Worm (Caenorhabditis elegans): ENCODE results near the gene dop-5.

dop-5 gene

DNA sequence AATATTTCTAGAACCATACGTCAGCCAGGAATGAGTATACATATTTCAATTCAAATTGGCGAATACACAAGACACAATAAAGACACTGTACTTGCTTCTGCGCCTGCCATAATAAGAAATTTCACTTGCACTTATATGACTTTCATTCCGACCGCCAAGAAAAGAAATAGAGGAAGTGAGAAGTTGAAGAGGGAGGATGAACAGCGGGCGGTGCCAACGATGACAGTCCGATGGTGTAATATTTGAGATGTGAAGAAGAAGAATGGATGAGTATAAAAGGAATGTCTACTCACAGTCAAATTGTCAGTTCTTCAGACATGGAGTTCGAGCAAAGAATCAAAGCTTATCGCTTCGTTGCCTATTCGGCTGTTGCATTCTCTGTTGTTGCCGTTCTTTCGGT lies 19.0 kb upstream of the dop-5 start, which contains the start of gene col-154:
Gene col-154 (plus strand): TSS at position 301 of the 400 bp plus-strand sequence.
- TF ChIP-seq nfya-1 (tag; optimal IDR thresholded peaks at IDR 0.05; ENCODE audit: borderline replicate concordance, insufficient read depth) (no peak), K11D2.4 (GFP tag; IDR thresholded peaks at IDR 0.05) (no peak), ekl-4 (GFP tag; IDR thresholded peaks at IDR 0.05) (no peak), somi-1 (GFP tag; optimal IDR thresholded peaks at IDR 0.05) (no peak), C06A6.2 (GFP tag; conservative IDR thresholded peaks at IDR 0.05) (no peak), ccch-3 (GFP tag; optimal IDR thresholded peaks at IDR 0.05) (no peak), rcor-1 (GFP tag; IDR thresholded peaks at IDR 0.05) (no peak), F49E8.2 (tag; optimal IDR thresholded peaks at IDR 0.05; ENCODE audit: insufficient read depth) (no peak), ztf-3 (GFP tag; optimal IDR thresholded peaks at IDR 0.05) (no peak)

ce11 chrV:11383032-11383431 lies 17.0 kb upstream of the dop-5 start, which contains the start of gene F55C10.5:
TSS of gene F55C10.5 (plus strand) at chrV:11383105.
- TF ChIP-seq lin-54 (GFP tag; optimal IDR thresholded peaks at IDR 0.05) (no peak), xnd-1 (tag; optimal IDR thresholded peaks at IDR 0.05) (no peak), F39B2.1 (GFP tag; IDR thresholded peaks at IDR 0.05) (no peak), lag-1 (GFP tag; IDR thresholded peaks at IDR 0.05) (no peak), nhr-120 (GFP tag; IDR thresholded peaks at IDR 0.05) (no peak), attf-3 (GFP tag; conservative IDR thresholded peaks at IDR 0.05) (no peak), hrde-1 (tag; optimal IDR thresholded peaks at IDR 0.05; ENCODE audit: borderline replicate concordance) (no peak), B0261.1 (tag; optimal IDR thresholded peaks at IDR 0.05) (no peak), nfya-2 (GFP tag; IDR thresholded peaks at IDR 0.05) (no peak), T26A5.8 (tag; optimal IDR thresholded peaks at IDR 0.05) (no peak)

- TF ChIP-seq F39B2.1 (GFP tag; IDR thresholded peaks at IDR 0.05) (no peak), nhr-27 (tag; optimal IDR thresholded peaks at IDR 0.05) (no peak), aptf-3 (GFP tag; IDR thresholded peaks at IDR 0.05) (no peak), ceh-100 (GFP tag; IDR thresholded peaks at IDR 0.05) (no peak), F57A8.1 (GFP tag; optimal IDR thresholded peaks at IDR 0.05) (no peak), attf-3 (GFP tag; conservative IDR thresholded peaks at IDR 0.05) (no peak), let-526 (GFP tag; IDR thresholded peaks at IDR 0.05) (no peak), hrde-1 (tag; optimal IDR thresholded peaks at IDR 0.05; ENCODE audit: borderline replicate concordance) (no peak), F52B5.7 (tag; optimal IDR thresholded peaks at IDR 0.05) (no peak), unc-130 (GFP tag; optimal IDR thresholded peaks at IDR 0.05) (no peak), ZK185.1 (tag; optimal IDR thresholded peaks at IDR 0.05; ENCODE audit: poor library complexity, severe bottlenecking) (no peak), lin-54 (GFP tag; optimal IDR thresholded peaks at IDR 0.05) (no peak), hlh-26 (GFP tag; conservative IDR thresholded peaks at IDR 0.05) (no peak), rpc-1 (optimal IDR thresholded peaks at IDR 0.05) (no peak), rpc-1 (tag; optimal IDR thresholded peaks at IDR 0.05) (no peak), lsl-1 (GFP tag; optimal IDR thresholded peaks at IDR 0.05) (no peak), efl-1 (GFP tag; optimal IDR thresholded peaks at IDR 0.05) (no peak), lir-1 (GFP tag; conservative IDR thresholded peaks at IDR 0.05) (no peak), bed-2 (GFP tag; IDR thresholded peaks at IDR 0.05) (no peak), C06A6.2 (GFP tag; conservative IDR thresholded peaks at IDR 0.05) (no peak)
These were observed 14.5 kb upstream of the dop-5 start for ce11 chrV:11380571-11380970.

DNA sequence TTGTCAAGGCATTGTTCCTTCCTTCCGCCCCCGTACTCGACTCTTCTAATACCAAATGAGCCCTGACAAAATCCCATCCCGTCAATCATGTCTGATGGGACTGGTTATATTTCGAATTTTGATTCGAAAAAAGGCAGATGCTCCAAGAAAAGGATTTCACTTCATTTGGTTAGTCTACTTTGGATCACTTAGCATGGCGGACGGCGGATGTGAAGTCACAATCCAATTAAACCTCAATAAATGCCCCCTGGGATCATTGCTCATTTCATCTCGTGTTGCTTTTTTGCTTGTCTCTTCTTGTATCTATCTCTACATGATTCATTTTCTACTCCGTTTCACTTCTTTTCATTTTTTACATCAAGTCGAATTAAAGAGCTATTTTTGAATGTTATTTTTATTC lies 13.3 kb upstream of the dop-5 start:
- TF ChIP-seq snpc-3.4 (tag; optimal IDR thresholded peaks at IDR 0.05): no peak
- TF ChIP-seq ceh-100 (GFP tag; IDR thresholded peaks at IDR 0.05): no peak
- TF ChIP-seq tbp1 (GFP tag; optimal IDR thresholded peaks at IDR 0.05): no peak
- TF ChIP-seq lin-26 (GFP tag; IDR thresholded peaks at IDR 0.05): no peak
- TF ChIP-seq ztf-28 (GFP tag; IDR thresholded peaks at IDR 0.05): no peak
- TF ChIP-seq let-526 (GFP tag; IDR thresholded peaks at IDR 0.05): no peak
- no peak for TF ChIP-seq hlh-12 (tag; optimal IDR thresholded peaks at IDR 0.05)
- TF ChIP-seq F22D6.2 (tag; optimal IDR thresholded peaks at IDR 0.05): no peak
- no peak for TF ChIP-seq sea-2 (GFP tag; IDR thresholded peaks at IDR 0.05)
- no peak for TF ChIP-seq K12H6.12 (tag; optimal IDR thresholded peaks at IDR 0.05)
- no peak for TF ChIP-seq ztf-22 (GFP tag; optimal IDR thresholded peaks at IDR 0.05)
- no peak for TF ChIP-seq nhr-80 (tag; optimal IDR thresholded peaks at IDR 0.05)
- TF ChIP-seq nfya-2 (GFP tag; IDR thresholded peaks at IDR 0.05): no peak
- TF ChIP-seq aptf-2 (GFP tag; conservative IDR thresholded peaks at IDR 0.05): no peak
- no peak for TF ChIP-seq F39B2.1 (GFP tag; IDR thresholded peaks at IDR 0.05)
- no peak for TF ChIP-seq ceh-79 (tag; optimal IDR thresholded peaks at IDR 0.05)

Measured in whole organism, young adult.